Worm (Caenorhabditis elegans): Measurements from ENCODE around the gene T14B4.9.

The T14B4.9 gene

DNA sequence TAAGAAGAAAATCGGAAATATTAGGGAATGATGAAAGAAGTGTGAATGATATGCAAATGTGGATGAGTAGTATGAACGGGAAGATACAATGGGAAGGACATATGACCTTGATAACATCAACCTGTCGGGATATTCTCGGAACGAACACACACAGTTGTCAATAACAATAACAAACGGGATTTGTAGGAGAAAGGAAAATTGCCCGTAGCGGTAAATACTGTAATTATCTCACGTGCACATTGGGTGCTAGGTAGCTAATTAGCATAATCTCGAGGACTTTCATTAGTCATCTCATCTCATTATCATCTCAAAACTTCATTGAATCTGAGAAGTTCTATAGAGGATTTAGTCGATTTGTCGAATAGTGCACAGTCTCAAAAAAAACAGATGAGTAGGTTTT lies 20.6 kb downstream of the T14B4.9 start:
- TF ChIP-seq fkh-3 (tag; optimal IDR thresholded peaks at IDR 0.05) (no peak), ets-4 (GFP tag; optimal IDR thresholded peaks at IDR 0.05) (no peak), aptf-2 (GFP tag; conservative IDR thresholded peaks at IDR 0.05) (no peak), gei-17 (GFP tag; optimal IDR thresholded peaks at IDR 0.05) (no peak), F55B11.4 (tag; optimal IDR thresholded peaks at IDR 0.05; ENCODE audit: borderline replicate concordance, insufficient read depth) (no peak), Y56A3A.18 (GFP tag; IDR thresholded peaks at IDR 0.05) (no peak), F37B4.10 (GFP tag; IDR thresholded peaks at IDR 0.05) (no peak), madf-6 (GFP tag; IDR thresholded peaks at IDR 0.05) (no peak), rpc-1 (optimal IDR thresholded peaks at IDR 0.05) (no peak), rpc-1 (tag; optimal IDR thresholded peaks at IDR 0.05) (no peak), athp-1 (tag; optimal IDR thresholded peaks at IDR 0.05) (no peak), sptf-2 (GFP tag; optimal IDR thresholded peaks at IDR 0.05) (no peak), ceh-91 (GFP tag; IDR thresholded peaks at IDR 0.05) (no peak), nhr-120 (GFP tag; IDR thresholded peaks at IDR 0.05) (no peak), die-1 (tag; optimal IDR thresholded peaks at IDR 0.05) (no peak), him-1 (tag; optimal IDR thresholded peaks at IDR 0.05) (no peak), Y67H2A.10 (GFP tag; conservative IDR thresholded peaks at IDR 0.05) (no peak), T26A5.8 (tag; optimal IDR thresholded peaks at IDR 0.05) (no peak), madf-8 (GFP tag; conservative IDR thresholded peaks at IDR 0.05) (no peak)

DNA sequence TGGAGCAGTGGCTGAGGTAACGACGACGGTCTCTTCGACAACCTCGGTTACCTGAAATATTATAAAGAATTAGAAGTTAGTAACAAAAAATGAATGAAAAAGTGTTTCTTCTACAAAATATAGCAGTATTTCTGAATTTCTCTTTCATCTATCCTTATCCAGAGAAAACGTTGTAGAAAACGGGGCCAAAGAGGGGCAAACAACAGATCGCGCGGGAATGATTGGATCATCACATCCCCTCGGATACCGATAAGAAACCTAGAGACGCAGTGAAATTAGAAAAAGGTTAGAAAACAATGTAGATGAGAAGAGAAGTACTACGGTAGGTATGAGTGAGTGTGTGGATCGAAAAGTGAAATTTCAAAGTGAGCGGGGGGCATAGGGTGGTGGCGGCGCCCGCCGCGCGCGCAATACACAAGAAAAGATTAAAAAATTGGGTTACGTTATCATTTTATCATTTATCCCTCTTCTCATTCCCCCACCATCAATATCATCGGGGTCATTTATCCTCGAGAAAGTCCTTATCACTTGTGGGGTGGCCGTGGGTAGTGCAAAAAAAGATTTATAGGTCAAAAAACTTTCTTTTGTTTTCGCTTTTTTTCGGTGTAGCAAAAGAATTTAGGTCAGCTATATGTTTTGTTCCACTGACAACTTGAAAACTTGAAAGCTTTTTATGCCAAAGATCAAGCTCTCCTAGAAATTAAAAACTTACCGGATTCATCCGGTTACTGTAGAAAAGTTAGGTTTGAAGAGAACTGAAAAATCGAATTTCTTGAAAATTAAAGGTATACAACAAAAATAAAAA lies 21.2 kb downstream of the T14B4.9 start, which contains the start of the genes dpy-10 and T14B4.19:
Gene dpy-10, minus strand, starts transcription at position 51 of the 805 bp plus-strand sequence.
Gene T14B4.19, minus strand, starts transcription at position 755 of the 805 bp plus-strand sequence.
- no peak for TF ChIP-seq F37B4.10 (GFP tag; IDR thresholded peaks at IDR 0.05)
- TF ChIP-seq hlh-12 (tag; optimal IDR thresholded peaks at IDR 0.05), result no peak
- TF ChIP-seq him-1 (tag; optimal IDR thresholded peaks at IDR 0.05), result no peak
- TF ChIP-seq rpc-1 (optimal IDR thresholded peaks at IDR 0.05), result no peak
- no peak for TF ChIP-seq rpc-1 (tag; optimal IDR thresholded peaks at IDR 0.05)
- TF ChIP-seq let-526 (GFP tag; IDR thresholded peaks at IDR 0.05), result no peak

DNA sequence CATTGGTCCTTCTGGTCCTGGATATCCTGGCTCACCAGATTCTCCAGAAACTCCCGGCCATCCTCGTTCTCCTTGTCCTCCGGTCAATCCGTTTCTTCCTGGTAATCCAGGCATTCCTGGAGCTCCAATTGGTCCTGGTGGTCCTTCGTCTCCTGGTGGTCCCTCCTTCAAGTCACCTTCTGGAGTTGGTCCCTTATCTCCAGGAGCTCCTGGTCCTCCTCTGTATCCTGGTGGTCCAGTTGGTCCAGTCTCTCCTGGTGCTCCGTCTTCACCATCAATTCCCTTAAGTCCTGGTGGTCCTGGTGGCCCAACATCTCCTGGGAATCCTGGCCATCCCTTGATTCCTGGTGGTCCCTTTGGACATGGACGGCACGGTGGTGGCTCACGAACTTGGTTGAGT lies 23.0 kb downstream of the T14B4.9 start:
- TF ChIP-seq die-1 (tag; optimal IDR thresholded peaks at IDR 0.05) (no peak), ekl-4 (GFP tag; IDR thresholded peaks at IDR 0.05) (no peak), Y79H2A.3 (GFP tag; conservative IDR thresholded peaks at IDR 0.05) (no peak), snpc-4 (GFP tag; optimal IDR thresholded peaks at IDR 0.05) (no peak), snpc-4 (tag; optimal IDR thresholded peaks at IDR 0.05) (no peak), ama-1 (optimal IDR thresholded peaks at IDR 0.05) (no peak), ama-1 (GFP tag; optimal IDR thresholded peaks at IDR 0.05) (no peak), egrh-3 (GFP tag; IDR thresholded peaks at IDR 0.05) (no peak), fkh-3 (tag; optimal IDR thresholded peaks at IDR 0.05) (no peak), dox-1 (GFP tag; IDR thresholded peaks at IDR 0.05) (0 out of 2 replicates have a peak, but pooled peaks have one; percentile 23), unc-62 (GFP tag; optimal IDR thresholded peaks at IDR 0.05) (no peak), zfh-2 (GFP tag; conservative IDR thresholded peaks at IDR 0.05) (peak; percentile 74)

DNA sequence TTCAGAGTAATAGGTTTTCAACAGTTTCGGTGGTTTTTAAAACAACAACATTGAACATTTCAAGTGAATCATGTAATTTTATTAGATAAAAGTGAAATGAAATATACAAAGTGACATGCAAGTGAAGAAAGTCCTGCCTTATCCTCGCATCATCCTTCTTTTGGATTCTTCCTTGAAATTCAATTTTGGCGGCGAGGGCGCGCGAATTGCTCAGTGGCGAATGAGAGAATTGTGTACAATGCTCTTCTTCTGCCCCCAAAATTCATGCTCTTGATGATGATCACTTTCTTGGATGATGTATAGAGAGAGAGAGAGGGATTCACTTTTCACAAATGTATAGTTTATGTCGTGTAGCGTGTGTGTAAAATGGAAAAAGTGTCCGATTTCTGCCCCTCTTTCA lies 23.9 kb downstream of the T14B4.9 start:
- TF ChIP-seq aptf-3 (GFP tag; IDR thresholded peaks at IDR 0.05), result no peak

DNA sequence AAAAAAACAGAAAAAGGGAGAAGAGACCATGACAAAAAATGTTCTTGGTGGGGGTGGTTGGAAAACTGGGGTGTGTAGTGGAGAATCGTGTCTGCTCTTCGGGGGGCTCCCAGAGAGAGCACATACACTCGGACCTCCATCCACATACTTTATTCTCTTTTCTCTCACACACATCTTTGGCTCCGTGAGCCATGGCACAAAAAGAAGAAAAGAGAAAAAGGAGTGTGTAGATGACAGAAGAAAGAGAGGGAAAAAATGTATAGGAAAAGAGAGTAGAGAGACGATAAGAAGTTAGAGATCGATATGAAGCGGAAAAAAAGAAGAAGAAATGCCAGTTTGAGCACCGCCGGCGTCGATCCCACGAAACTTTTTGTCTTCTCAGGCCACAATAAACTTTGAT lies 24.6 kb downstream of the T14B4.9 start:
- TF ChIP-seq T26A5.8 (tag; optimal IDR thresholded peaks at IDR 0.05), result no peak
- no peak for TF ChIP-seq F49E8.2 (tag; optimal IDR thresholded peaks at IDR 0.05; ENCODE audit: insufficient read depth)
- TF ChIP-seq zfh-2 (GFP tag; conservative IDR thresholded peaks at IDR 0.05), result peak; percentile 26; the same call in 1 of the 2 replicates
- TF ChIP-seq fkh-3 (tag; optimal IDR thresholded peaks at IDR 0.05), result no peak
- no peak for TF ChIP-seq B0336.3 (GFP tag; IDR thresholded peaks at IDR 0.05)
- TF ChIP-seq nhr-80 (tag; optimal IDR thresholded peaks at IDR 0.05), result no peak
- no peak for TF ChIP-seq ceh-91 (GFP tag; IDR thresholded peaks at IDR 0.05)
- TF ChIP-seq gei-17 (GFP tag; optimal IDR thresholded peaks at IDR 0.05), result no peak
- TF ChIP-seq tbx-9 (tag; optimal IDR thresholded peaks at IDR 0.05; ENCODE audit: borderline replicate concordance), result no peak
- no peak for TF ChIP-seq zim-3 (tag; optimal IDR thresholded peaks at IDR 0.05)
- TF ChIP-seq hmg-1.2 (GFP tag; IDR thresholded peaks at IDR 0.05), result 0 out of 2 replicates have a peak, but pooled peaks have one; percentile 17
- TF ChIP-seq pbrm-1 (GFP tag; IDR thresholded peaks at IDR 0.05), result no peak
- TF ChIP-seq cebp-1 (GFP tag; IDR thresholded peaks at IDR 0.05), result no peak
- no peak for TF ChIP-seq cebp-1 (tag; optimal IDR thresholded peaks at IDR 0.05)
- no peak for TF ChIP-seq rpc-1 (optimal IDR thresholded peaks at IDR 0.05)
- TF ChIP-seq rpc-1 (tag; optimal IDR thresholded peaks at IDR 0.05), result no peak
- no peak for TF ChIP-seq ztf-3 (GFP tag; optimal IDR thresholded peaks at IDR 0.05)
- no peak for TF ChIP-seq let-526 (GFP tag; IDR thresholded peaks at IDR 0.05)

Data from whole organism, young adult.